Worm (Caenorhabditis elegans) whole organism, L3 larva: ENCODE data around the gene tbc-12.

Experiments used
- aly-2 ChIP-seq: fragments of 150-350 bp; optimal IDR thresholded peaks from 2 replicates; lab custom pipeline; 2014; ENCODE audit warnings: missing biosample characterization, missing genetic modification characterization
- elt-2 ChIP-seq: sonication (generic microtip); optimal IDR thresholded peaks from 2 replicates; lab custom pipeline; 2016; ENCODE audit warnings: missing genetic modification reagents, mild to moderate bottlenecking, missing genetic modification characterization, missing compliant biosample characterization
- fos-1 ChIP-seq: fragments of 150-350 bp; optimal IDR thresholded peaks from 2 replicates; lab custom pipeline; 2014; ENCODE audit warnings: missing biosample characterization, missing genetic modification characterization
- nhr-28 ChIP-seq: fragments of 150-350 bp; optimal IDR thresholded peaks from 2 replicates; lab custom pipeline; 2014; ENCODE audit warnings: missing biosample characterization, missing genetic modification characterization
- nhr-43 ChIP-seq: sonication (generic microtip); optimal IDR thresholded peaks from 2 replicates; lab custom pipeline; 2016; ENCODE audit warnings: mild to moderate bottlenecking, missing genetic modification characterization, missing compliant biosample characterization; ENCODE audit not compliant: poor library complexity, severe bottlenecking
- nhr-76 ChIP-seq: fragments of 150-350 bp; sonication (generic microtip); optimal IDR thresholded peaks from 5 replicates; lab custom pipeline; 2014; ENCODE audit warnings: missing biosample characterization, missing genetic modification characterization
- unc-62 ChIP-seq: fragments of 150-350 bp; sonication (generic microtip); optimal IDR thresholded peaks from 4 replicates; lab custom pipeline; 2014; ENCODE audit warnings: missing biosample characterization, missing genetic modification reagents, missing genetic modification characterization

DNA sequence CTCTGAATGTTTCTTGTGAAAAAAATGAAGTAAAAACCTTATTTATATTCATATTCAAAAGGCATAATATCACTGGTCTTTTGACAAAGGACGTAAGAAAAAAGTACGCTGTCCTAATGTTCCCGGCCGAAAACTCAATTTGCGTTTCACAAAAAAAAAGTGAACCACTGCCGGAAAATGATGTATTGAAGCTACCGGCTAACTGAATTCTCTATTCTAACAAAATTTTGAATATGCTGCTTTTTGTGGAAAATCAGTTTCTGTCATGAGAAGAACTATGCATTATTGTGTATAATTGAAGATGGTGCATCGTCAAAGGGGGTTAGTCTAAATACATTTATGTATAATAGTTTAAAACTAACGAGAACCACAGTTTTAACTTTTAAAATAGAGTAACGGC lies 38.0 kb downstream of the tbc-12 start:
- no peak for TF ChIP-seq aly-2 (tag; lab: Kevin White, UChicago)
- no peak for TF ChIP-seq nhr-43 (tag; lab: Kevin White, UChicago)
- TF ChIP-seq fos-1, result no peak
- TF ChIP-seq unc-62 (GFP tag; lab: Kevin White, UChicago), result no peak
- no peak for TF ChIP-seq nhr-76 (tag; lab: Kevin White, UChicago)
- TF ChIP-seq nhr-28 (tag; lab: Kevin White, UChicago), result no peak
- no peak for TF ChIP-seq elt-2 (tag; lab: Kevin White, UChicago)
